Fruit fly (Drosophila melanogaster) whole organism, pupa: ENCODE data around the gene Hnf4.

ENCODE experiments used
- CG10348 ChIP-seq: fragments of 200-800 bp; sonication (Bioruptor generic); IDR thresholded peaks from 2 replicates; pipeline ENCODE4 v1.3.6; 2022; ENCODE audit warnings: missing biosample characterization, missing genetic modification characterization
- CG32121 ChIP-seq: fragments of 200-800 bp; sonication (Bioruptor generic); IDR thresholded peaks from 2 replicates; pipeline ENCODE4 v1.3.6; 2022; ENCODE audit warnings: missing biosample characterization, missing genetic modification characterization
- CG8159 ChIP-seq: fragments of 200-800 bp; sonication (Bioruptor generic); optimal IDR thresholded peaks from 3 replicates; lab custom pipeline; 2018; ENCODE audit warnings: missing biosample characterization, mild to moderate bottlenecking, missing genetic modification characterization, moderate library complexity
- D1 ChIP-seq: fragments of 200-800 bp; sonication (Bioruptor generic); optimal IDR thresholded peaks from 2 replicates; lab custom pipeline; 2018; ENCODE audit warnings: missing biosample characterization, mild to moderate bottlenecking, missing genetic modification characterization, moderate library complexity

DNA sequence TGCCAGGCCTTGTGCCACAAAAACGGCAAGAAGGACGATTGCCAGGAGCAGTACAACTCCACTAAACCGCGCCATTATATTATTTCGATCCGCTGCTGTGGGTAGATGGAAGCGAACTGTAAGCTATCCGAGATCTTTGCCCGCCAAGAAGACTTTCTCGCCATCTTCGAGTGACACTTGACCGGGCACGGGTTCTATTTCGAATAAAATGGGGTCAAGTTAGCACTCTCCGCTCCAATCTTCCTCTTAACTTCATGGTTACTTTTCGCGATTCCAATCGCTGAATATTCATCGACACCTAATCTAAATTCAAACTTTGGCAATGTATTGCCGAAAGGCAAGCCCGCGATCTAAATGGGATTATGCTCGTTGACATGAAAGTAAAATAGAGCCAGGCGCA, 25.1 kb downstream of the Hnf4 start, which contains the start of gene CG9289:
- TF ChIP-seq CG32121 (GFP tag; lab: Robert Waterston, UW): no peak
- no peak for TF ChIP-seq CG10348 (GFP tag; lab: Robert Waterston, UW)
- TF ChIP-seq CG8159: no peak
- TF ChIP-seq D1 (tag; lab: Kevin White, UChicago): no peak
